Fruit fly (Drosophila melanogaster): ENCODE results near the gene Atg8a.

Atg8a gene

DNA sequence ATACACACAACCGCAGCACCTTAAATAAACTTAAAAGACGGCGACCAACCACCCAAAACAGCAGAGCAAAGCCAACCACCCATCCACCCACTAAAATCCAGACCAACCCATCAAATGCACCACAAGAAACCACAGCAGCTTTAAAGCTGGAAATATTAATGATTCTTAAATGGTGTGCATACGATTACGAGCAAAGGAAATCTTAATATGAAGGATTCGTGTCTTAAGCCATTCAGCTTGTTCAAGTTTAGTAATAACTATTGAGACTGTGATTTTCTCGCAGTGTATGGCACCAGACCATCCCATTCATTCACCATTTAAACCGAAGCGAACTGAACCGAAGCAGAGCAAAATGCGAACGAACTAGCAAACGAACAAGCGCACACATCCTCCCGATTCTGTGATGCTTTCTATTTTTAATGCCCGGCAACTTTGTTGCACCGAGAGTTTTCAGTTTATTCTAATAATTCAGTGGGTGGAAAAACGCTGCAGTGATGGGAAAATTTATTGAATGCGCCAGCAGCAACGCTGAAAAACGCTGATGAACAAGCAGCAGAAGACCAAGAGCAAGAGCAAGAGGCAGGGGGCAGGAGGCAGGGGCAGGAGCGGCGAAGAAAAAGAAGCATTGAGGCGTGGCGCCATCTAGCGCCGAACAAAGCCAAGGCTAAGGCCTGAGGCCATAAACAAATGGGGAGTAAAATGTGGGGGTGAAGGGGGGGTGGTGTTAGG is 30.6 kb downstream of the Atg8a start (continued):
- peak; percentile 80 for TF ChIP-seq CG17568 (GFP tag; optimal IDR thresholded peaks at IDR 0.05)
- TF ChIP-seq hkb (optimal IDR thresholded peaks at IDR 0.05): no peak
- peak; percentile 88 for TF ChIP-seq hkb (GFP tag; IDR thresholded peaks at IDR 0.05)
- no peak for TF ChIP-seq dan (GFP tag; IDR thresholded peaks at IDR 0.05)
- peak; percentile 85 for TF ChIP-seq CG10209 (GFP tag; optimal IDR thresholded peaks at IDR 0.05)
- TF ChIP-seq Mes4 (GFP tag; optimal IDR thresholded peaks at IDR 0.05): peak; percentile 85
- TF ChIP-seq lilli (GFP tag; optimal IDR thresholded peaks at IDR 0.05): peak; percentile 76
- peak; percentile 43 for TF ChIP-seq CG34376 (GFP tag; optimal IDR thresholded peaks at IDR 0.05)
- peak; percentile 39 for TF ChIP-seq CG4328 (GFP tag; optimal IDR thresholded peaks at IDR 0.05)
- TF ChIP-seq seq (GFP tag; IDR thresholded peaks at IDR 0.05): peak; percentile 80
- TF ChIP-seq CG13894 (tag; optimal IDR thresholded peaks at IDR 0.05): peak; percentile 76
- no peak for TF ChIP-seq tna (GFP tag; IDR thresholded peaks at IDR 0.05; ENCODE audit: partially characterized antibody)
- no peak for TF ChIP-seq CG11696 (GFP tag; IDR thresholded peaks at IDR 0.05)
- TF ChIP-seq Lim3 (GFP tag; IDR thresholded peaks at IDR 0.05): peak; percentile 67
- peak; percentile 35 for TF ChIP-seq crc (GFP tag; optimal IDR thresholded peaks at IDR 0.05)
- peak; percentile 82 for TF ChIP-seq Mrtf (GFP tag; IDR thresholded peaks at IDR 0.05)
- TF ChIP-seq zen (tag; optimal IDR thresholded peaks at IDR 0.05): peak; percentile 67
- TF ChIP-seq kay (GFP tag; optimal IDR thresholded peaks at IDR 0.05): peak; percentile 22
- peak; percentile 68 for TF ChIP-seq mam (GFP tag; optimal IDR thresholded peaks at IDR 0.05)
- TF ChIP-seq shn (GFP tag; optimal IDR thresholded peaks at IDR 0.05): peak; percentile 64
- no peak for TF ChIP-seq CG15479 (GFP tag; optimal IDR thresholded peaks at IDR 0.05)
- TF ChIP-seq Aef1 (GFP tag; IDR thresholded peaks at IDR 0.05): peak; percentile 82
- peak; percentile 90 for TF ChIP-seq Oli (tag; optimal IDR thresholded peaks at IDR 0.05)
- peak; percentile 96 for TF ChIP-seq vvl (GFP tag; IDR thresholded peaks at IDR 0.05)
- TF ChIP-seq CG17361 (GFP tag; IDR thresholded peaks at IDR 0.05): peak; percentile 88
- peak; percentile 84 for TF ChIP-seq HLH54F (GFP tag; optimal IDR thresholded peaks at IDR 0.05)
- TF ChIP-seq Ada2b (GFP tag; IDR thresholded peaks at IDR 0.05): peak; percentile 85
- no peak for TF ChIP-seq sc (optimal IDR thresholded peaks at IDR 0.05)
- peak; percentile 80 for TF ChIP-seq sc (GFP tag; optimal IDR thresholded peaks at IDR 0.05)
- TF ChIP-seq Blimp-1 (GFP tag; optimal IDR thresholded peaks at IDR 0.05): peak; percentile 90
- peak; percentile 92 for TF ChIP-seq CG2712 (tag; optimal IDR thresholded peaks at IDR 0.05)
- peak; percentile 69 for TF ChIP-seq CG4820 (GFP tag; optimal IDR thresholded peaks at IDR 0.05)
- peak; percentile 72 for TF ChIP-seq CG4424 (GFP tag; optimal IDR thresholded peaks at IDR 0.05)
- TF ChIP-seq gsb (GFP tag; IDR thresholded peaks at IDR 0.05): peak; percentile 67
- peak; percentile 57; the same call in 1 of the 3 replicates for TF ChIP-seq C15 (GFP tag; IDR thresholded peaks at IDR 0.05)
- TF ChIP-seq CG13287 (GFP tag; IDR thresholded peaks at IDR 0.05; ENCODE audit: partially characterized antibody): no peak
- peak; percentile 88 for TF ChIP-seq CTCF (GFP tag; optimal IDR thresholded peaks at IDR 0.05)
- peak; percentile 82 for TF ChIP-seq Dek (tag; optimal IDR thresholded peaks at IDR 0.05)
- peak; percentile 65 for TF ChIP-seq CG11723 (GFP tag; optimal IDR thresholded peaks at IDR 0.05)
- TF ChIP-seq corto (GFP tag; optimal IDR thresholded peaks at IDR 0.05): no peak
- peak; percentile 58 for TF ChIP-seq CG13775 (GFP tag; optimal IDR thresholded peaks at IDR 0.05)
- no peak for TF ChIP-seq Dip2 (GFP tag; IDR thresholded peaks at IDR 0.05)
- peak; percentile 84 for TF ChIP-seq CG9817 (tag; optimal IDR thresholded peaks at IDR 0.05)
- TF ChIP-seq CG14860 (GFP tag; IDR thresholded peaks at IDR 0.05; ENCODE audit: partially characterized antibody): no peak
- no peak for TF ChIP-seq pfk (GFP tag; optimal IDR thresholded peaks at IDR 0.05)
- TF ChIP-seq CG18476 (GFP tag; optimal IDR thresholded peaks at IDR 0.05): peak; percentile 79
- peak; percentile 74 for TF ChIP-seq CG13296 (GFP tag; optimal IDR thresholded peaks at IDR 0.05)
- peak; percentile 88 for TF ChIP-seq CG8924 (tag; optimal IDR thresholded peaks at IDR 0.05)
- peak; percentile 82 for TF ChIP-seq nerfin-1 (tag; optimal IDR thresholded peaks at IDR 0.05)
- TF ChIP-seq CG10462 (GFP tag; optimal IDR thresholded peaks at IDR 0.05): no peak
